Worm (Caenorhabditis elegans) whole organism, L3 larva: ENCODE data around the gene C11G10.1.

Source experiments
- R02D3.7 ChIP-seq: fragments of 150-350 bp; optimal IDR thresholded peaks from 2 replicates; lab custom pipeline; 2014; ENCODE audit warnings: missing biosample characterization, missing genetic modification characterization
- ZK546.5 ChIP-seq: sonication (generic microtip); optimal IDR thresholded peaks from 2 replicates; lab custom pipeline; 2017; ENCODE audit warnings: missing biosample characterization, missing genetic modification characterization
- aly-2 ChIP-seq: fragments of 150-350 bp; optimal IDR thresholded peaks from 2 replicates; lab custom pipeline; 2014; ENCODE audit warnings: missing biosample characterization, missing genetic modification characterization
- ama-1 ChIP-seq: fragments of 150-350 bp; optimal IDR thresholded peaks from 2 replicates; lab custom pipeline; 2018
- ceh-16 ChIP-seq: sonication (generic microtip); optimal IDR thresholded peaks from 2 replicates; lab custom pipeline; 2017; ENCODE audit warnings: missing biosample characterization, missing genetic modification characterization
- ceh-28 ChIP-seq: fragments of 150-350 bp; optimal IDR thresholded peaks from 2 replicates; lab custom pipeline; 2014; ENCODE audit warnings: missing biosample characterization, missing genetic modification reagents, missing genetic modification characterization
- ceh-82 ChIP-seq: fragments of 150-350 bp; optimal IDR thresholded peaks from 2 replicates; lab custom pipeline; 2014; ENCODE audit warnings: missing biosample characterization, missing genetic modification characterization
- ceh-9 ChIP-seq: sonication (generic microtip); optimal IDR thresholded peaks from 2 replicates; lab custom pipeline; 2018; ENCODE audit warnings: missing biosample characterization, missing genetic modification characterization
- daf-12 ChIP-seq: fragments of 150-350 bp; optimal IDR thresholded peaks from 2 replicates; lab custom pipeline; 2014; ENCODE audit warnings: missing biosample characterization, missing genetic modification reagents, missing genetic modification characterization
- egl-27 ChIP-seq: sonication (generic microtip); optimal IDR thresholded peaks from 4 replicates; lab custom pipeline; 2017; ENCODE audit warnings: missing biosample characterization, missing genetic modification reagents, missing genetic modification characterization
- egl-5 ChIP-seq: fragments of 150-350 bp; optimal IDR thresholded peaks from 2 replicates; lab custom pipeline; 2017; ENCODE audit warnings: missing biosample characterization, missing genetic modification reagents, missing genetic modification characterization, inconsistent platforms
- elt-1 ChIP-seq: fragments of 150-350 bp; optimal IDR thresholded peaks from 2 replicates; lab custom pipeline; 2014; ENCODE audit warnings: missing biosample characterization, missing genetic modification characterization
- elt-2 ChIP-seq: sonication (generic microtip); optimal IDR thresholded peaks from 2 replicates; lab custom pipeline; 2016; ENCODE audit warnings: missing genetic modification reagents, mild to moderate bottlenecking, missing genetic modification characterization, missing compliant biosample characterization
- elt-3 ChIP-seq, 3 experiments: fragments of 150-350 bp in 1 of 3; sonication (generic microtip) in 2 of 3; optimal IDR thresholded peaks; 2 replicates in 2 of 3; 4 replicates in 1 of 3; lab custom pipeline; 2014 to 2017; ENCODE audit warnings: missing biosample characterization in 3 of 3, missing genetic modification characterization in 3 of 3
- eor-1 ChIP-seq, 2 experiments: fragments of 150-350 bp; optimal IDR thresholded peaks; 2 replicates each; lab custom pipeline; 2014 to 2018; ENCODE audit warnings: missing biosample characterization in 2 of 2, missing genetic modification characterization in 2 of 2
- fkh-10 ChIP-seq: sonication (generic microtip); optimal IDR thresholded peaks from 2 replicates; lab custom pipeline; 2017; ENCODE audit warnings: missing biosample characterization, missing genetic modification reagents, missing genetic modification characterization
- fkh-2 ChIP-seq: fragments of 150-350 bp; optimal IDR thresholded peaks from 2 replicates; lab custom pipeline; 2014; ENCODE audit warnings: missing biosample characterization, missing genetic modification reagents, missing genetic modification characterization
- fos-1 ChIP-seq: fragments of 150-350 bp; optimal IDR thresholded peaks from 2 replicates; lab custom pipeline; 2014; ENCODE audit warnings: missing biosample characterization, missing genetic modification characterization
- hmg-11 ChIP-seq: sonication (generic microtip); optimal IDR thresholded peaks from 2 replicates; lab custom pipeline; 2016; ENCODE audit warnings: missing genetic modification characterization, missing compliant biosample characterization
- jun-1 ChIP-seq: fragments of 150-350 bp; optimal IDR thresholded peaks from 2 replicates; lab custom pipeline; 2014; ENCODE audit warnings: missing biosample characterization, missing genetic modification reagents, missing genetic modification characterization
- lin-15B ChIP-seq: fragments of 150-350 bp; optimal IDR thresholded peaks from 2 replicates; lab custom pipeline; 2014; ENCODE audit warnings: missing biosample characterization, missing genetic modification characterization
- lin-39 ChIP-seq: fragments of 150-350 bp; optimal IDR thresholded peaks from 2 replicates; lab custom pipeline; 2018; ENCODE audit warnings: missing biosample characterization, missing genetic modification reagents, missing genetic modification characterization
- lsy-12 ChIP-seq: sonication (generic microtip); optimal IDR thresholded peaks from 2 replicates; lab custom pipeline; 2016; ENCODE audit warnings: mild to moderate bottlenecking, missing genetic modification characterization, missing compliant biosample characterization
- mdl-1 ChIP-seq: fragments of 150-350 bp; optimal IDR thresholded peaks from 2 replicates; lab custom pipeline; 2014; ENCODE audit warnings: missing biosample characterization, missing genetic modification characterization
- mml-1 ChIP-seq: fragments of 150-350 bp; sonication (generic microtip); optimal IDR thresholded peaks from 3 replicates; lab custom pipeline; 2014; ENCODE audit warnings: missing biosample characterization, missing genetic modification characterization
- nfya-1 ChIP-seq: sonication (generic microtip); optimal IDR thresholded peaks from 2 replicates; lab custom pipeline; 2017; ENCODE audit warnings: missing genetic modification characterization, mild to moderate bottlenecking, missing compliant biosample characterization, antibody characterized with exemption, moderate library complexity; ENCODE audit not compliant: insufficient read depth
- nhr-11 ChIP-seq: fragments of 150-350 bp; optimal IDR thresholded peaks from 2 replicates; lab custom pipeline; 2014; ENCODE audit warnings: missing biosample characterization, missing genetic modification characterization
- nhr-12 ChIP-seq: fragments of 150-350 bp; optimal IDR thresholded peaks from 2 replicates; lab custom pipeline; 2014; ENCODE audit warnings: missing biosample characterization, missing genetic modification characterization
- nhr-23 ChIP-seq: fragments of 150-350 bp; optimal IDR thresholded peaks from 2 replicates; lab custom pipeline; 2014; ENCODE audit warnings: missing biosample characterization, missing genetic modification reagents, missing genetic modification characterization
- nhr-237 ChIP-seq: fragments of 150-350 bp; optimal IDR thresholded peaks from 2 replicates; lab custom pipeline; 2014; ENCODE audit warnings: missing biosample characterization, missing genetic modification characterization
- nhr-25 ChIP-seq: sonication (generic microtip); optimal IDR thresholded peaks from 2 replicates; lab custom pipeline; 2017; ENCODE audit warnings: missing biosample characterization, missing genetic modification characterization
- nhr-28 ChIP-seq: fragments of 150-350 bp; optimal IDR thresholded peaks from 2 replicates; lab custom pipeline; 2014; ENCODE audit warnings: missing biosample characterization, missing genetic modification characterization
- nhr-43 ChIP-seq: sonication (generic microtip); optimal IDR thresholded peaks from 2 replicates; lab custom pipeline; 2016; ENCODE audit warnings: mild to moderate bottlenecking, missing genetic modification characterization, missing compliant biosample characterization; ENCODE audit not compliant: poor library complexity, severe bottlenecking
- nhr-67 ChIP-seq: fragments of 150-350 bp; optimal IDR thresholded peaks from 2 replicates; lab custom pipeline; 2014; ENCODE audit warnings: missing biosample characterization, missing genetic modification characterization
- nhr-76 ChIP-seq: fragments of 150-350 bp; sonication (generic microtip); optimal IDR thresholded peaks from 5 replicates; lab custom pipeline; 2014; ENCODE audit warnings: missing biosample characterization, missing genetic modification characterization
- nhr-77 ChIP-seq: fragments of 150-350 bp; optimal IDR thresholded peaks from 2 replicates; lab custom pipeline; 2014; ENCODE audit warnings: missing biosample characterization, missing genetic modification characterization
- pha-4 ChIP-seq: fragments of 150-350 bp; optimal IDR thresholded peaks from 2 replicates; lab custom pipeline; 2014; ENCODE audit warnings: missing biosample characterization, missing genetic modification reagents, missing genetic modification characterization
- pqm-1 ChIP-seq: fragments of 150-350 bp; optimal IDR thresholded peaks from 2 replicates; lab custom pipeline; 2017; ENCODE audit warnings: missing biosample characterization, missing genetic modification characterization, inconsistent platforms
- sea-2 ChIP-seq: fragments of 150-350 bp; sonication (generic microtip); optimal IDR thresholded peaks from 4 replicates; lab custom pipeline; 2014; ENCODE audit warnings: missing biosample characterization, missing genetic modification reagents, missing genetic modification characterization
- skn-1 ChIP-seq: fragments of 150-350 bp; optimal IDR thresholded peaks from 2 replicates; lab custom pipeline; 2014; ENCODE audit warnings: missing biosample characterization, missing genetic modification characterization
- snpc-4 ChIP-seq: fragments of 150-350 bp; optimal IDR thresholded peaks from 2 replicates; lab custom pipeline; 2014; ENCODE audit warnings: missing biosample characterization, missing genetic modification characterization
- tbx-2 ChIP-seq: sonication (generic microtip); optimal IDR thresholded peaks from 2 replicates; lab custom pipeline; 2016; ENCODE audit warnings: mild to moderate bottlenecking, missing genetic modification characterization, missing compliant biosample characterization
- unc-39 ChIP-seq: sonication (generic microtip); optimal IDR thresholded peaks from 4 replicates; lab custom pipeline; 2017; ENCODE audit warnings: missing biosample characterization, missing genetic modification characterization
- unc-62 ChIP-seq: fragments of 150-350 bp; sonication (generic microtip); optimal IDR thresholded peaks from 4 replicates; lab custom pipeline; 2014; ENCODE audit warnings: missing biosample characterization, missing genetic modification reagents, missing genetic modification characterization
- zag-1 ChIP-seq: fragments of 150-350 bp; optimal IDR thresholded peaks from 2 replicates; lab custom pipeline; 2014; ENCODE audit warnings: missing biosample characterization, missing genetic modification characterization
- ztf-11 ChIP-seq: fragments of 150-350 bp; optimal IDR thresholded peaks from 2 replicates; lab custom pipeline; 2014; ENCODE audit warnings: missing biosample characterization, missing genetic modification characterization
- ztf-4 ChIP-seq: fragments of 150-350 bp; optimal IDR thresholded peaks from 2 replicates; lab custom pipeline; 2014; ENCODE audit warnings: missing biosample characterization, missing genetic modification characterization

C11G10.1 gene

DNA sequence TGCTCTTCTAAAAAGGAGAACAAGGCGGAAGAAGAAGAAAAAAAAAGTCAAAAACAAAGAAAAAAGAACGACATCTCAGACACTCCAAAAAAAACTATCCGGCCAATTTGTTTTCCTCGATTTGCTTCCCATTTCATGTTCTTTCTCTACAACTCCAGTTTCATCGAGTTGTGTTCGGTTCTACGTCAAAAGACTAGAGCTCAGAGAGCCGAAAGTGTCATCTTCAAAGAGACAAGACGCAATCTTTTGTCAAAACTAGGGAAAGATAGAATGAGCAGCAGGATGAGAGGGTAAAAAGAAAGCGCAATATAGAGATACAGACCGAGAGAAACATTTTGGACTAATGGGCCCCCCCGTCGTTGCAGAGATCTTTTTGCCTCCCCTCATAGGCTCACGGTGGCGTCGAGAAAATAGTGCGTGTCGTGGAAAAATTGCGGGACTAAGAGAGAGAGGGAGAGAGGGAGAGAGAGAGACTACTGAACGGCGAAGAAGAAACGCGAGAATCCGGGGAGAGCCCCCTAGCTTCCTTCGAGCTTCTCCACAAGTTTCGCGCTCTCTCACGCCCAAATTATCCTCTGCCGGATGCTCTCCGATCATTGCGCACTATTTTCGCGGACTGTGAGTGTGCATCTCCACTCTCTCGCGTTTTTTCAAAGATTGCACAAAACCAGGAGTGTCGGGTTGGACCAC, 30.6 kb upstream of the C11G10.1 start (continued):
- TF ChIP-seq ceh-9, result peak; percentile 66
- TF ChIP-seq aly-2 (tag; lab: Kevin White, UChicago), result no peak
- no peak for TF ChIP-seq nhr-23 (tag; lab: Kevin White, UChicago)
- no peak for TF ChIP-seq nhr-237 (tag; lab: Kevin White, UChicago)
- TF ChIP-seq nhr-43, result no peak
- TF ChIP-seq mml-1 (tag; lab: Kevin White, UChicago), result no peak
- no peak for TF ChIP-seq fkh-2 (tag; lab: Kevin White, UChicago)

ce11 chrX:15188510-15188909, 30.0 kb upstream of the C11G10.1 start:
- TF ChIP-seq nhr-25 (no peak), fos-1 (no peak), skn-1 (tag; lab: Kevin White, UChicago) (peak; percentile 16)
- TF ChIP-seq, all 47 proteins: peak for 1

DNA sequence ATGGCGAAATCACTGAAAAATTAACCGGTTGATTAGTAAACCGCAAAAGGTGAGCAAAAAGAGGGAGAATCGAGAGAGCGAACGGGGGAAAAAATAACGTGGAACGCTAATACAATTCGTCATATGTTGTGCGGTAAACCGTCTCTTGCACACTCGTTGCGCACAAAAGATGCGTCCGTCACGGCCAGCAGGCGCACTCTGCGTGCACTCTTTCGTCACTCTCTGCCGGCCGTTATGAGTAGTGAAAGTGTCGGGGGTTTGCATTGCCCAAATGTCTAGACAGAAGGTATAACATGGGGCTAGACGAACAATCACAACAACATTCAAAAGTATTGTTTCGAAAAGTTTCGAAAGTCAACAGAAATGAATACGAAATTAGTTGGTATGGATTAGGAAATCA, 22.9 kb upstream of the C11G10.1 start, which contains the start of gene pkhm-2:
TSS of gene pkhm-2 (minus strand) at position 12 of the 400 bp plus-strand sequence.
- no peak for TF ChIP-seq ceh-9
- no peak for TF ChIP-seq elt-1
- TF ChIP-seq pqm-1 (tag; lab: Kevin White, UChicago), result peak; percentile 32
- no peak for TF ChIP-seq daf-12 (tag; lab: Kevin White, UChicago)
- peak; percentile 52 for TF ChIP-seq R02D3.7 (tag; lab: Kevin White, UChicago)
- no peak for TF ChIP-seq nhr-11 (tag; lab: Kevin White, UChicago)
- no peak for TF ChIP-seq eor-1 (tag; optimal IDR thresholded peaks at IDR 0.05; lab: Kevin White, UChicago)
- peak in 1 of 3 experiments; percentile 11 for TF ChIP-seq elt-3 (tag; optimal IDR thresholded peaks at IDR 0.05; lab: Kevin White, UChicago)
- peak; percentile 88 for TF ChIP-seq egl-5 (tag; lab: Kevin White, UChicago)
- TF ChIP-seq tbx-2 (tag; lab: Kevin White, UChicago), result peak; percentile 84
- peak; percentile 86 for TF ChIP-seq pha-4 (tag; lab: Kevin White, UChicago)
- TF ChIP-seq fkh-10 (GFP tag; lab: Kevin White, UChicago), result peak; percentile 33
- peak; percentile 87 for TF ChIP-seq lsy-12
- peak; percentile 94 for TF ChIP-seq snpc-4 (tag; lab: Kevin White, UChicago)
- peak; percentile 91 for TF ChIP-seq jun-1
- no peak for TF ChIP-seq fos-1
- no peak for TF ChIP-seq nhr-28
- TF ChIP-seq nhr-25, result peak; percentile 97
- no peak for TF ChIP-seq ceh-16 (tag; lab: Kevin White, UChicago)
- TF ChIP-seq skn-1 (tag; lab: Kevin White, UChicago), result peak; percentile 80
- TF ChIP-seq nhr-12 (tag; lab: Kevin White, UChicago), result no peak
- TF ChIP-seq mml-1 (tag; lab: Kevin White, UChicago), result no peak
- peak; percentile 88 for TF ChIP-seq nhr-23 (tag; lab: Kevin White, UChicago)
- no peak for TF ChIP-seq aly-2 (tag; lab: Kevin White, UChicago)
- TF ChIP-seq ztf-4 (tag; lab: Kevin White, UChicago), result no peak
- TF ChIP-seq lin-39 (tag; lab: Kevin White, UChicago), result peak; percentile 75
- peak; percentile 95 for TF ChIP-seq hmg-11 (tag; lab: Kevin White, UChicago)
- TF ChIP-seq nhr-43, result peak; percentile 94
- TF ChIP-seq egl-27, result peak; percentile 31
- no peak for TF ChIP-seq nhr-67
- TF ChIP-seq fkh-2 (tag; lab: Kevin White, UChicago), result no peak
- no peak for TF ChIP-seq unc-39 (tag; lab: Kevin White, UChicago)
- TF ChIP-seq ama-1 (lab: Kevin White, UChicago), result no peak
- TF ChIP-seq elt-2 (tag; lab: Kevin White, UChicago), result peak; percentile 76
- no peak for TF ChIP-seq sea-2 (GFP tag; lab: Kevin White, UChicago)
- peak; percentile 78 for TF ChIP-seq nfya-1 (tag; lab: Kevin White, UChicago)
- no peak for TF ChIP-seq mdl-1 (tag; lab: Kevin White, UChicago)
- no peak for TF ChIP-seq zag-1
- TF ChIP-seq nhr-77 (tag; lab: Kevin White, UChicago), result peak; percentile 56
- peak; percentile 64 for TF ChIP-seq ceh-28 (tag; lab: Kevin White, UChicago)
- TF ChIP-seq ceh-82 (tag; lab: Kevin White, UChicago), result peak; percentile 44
- no peak for TF ChIP-seq nhr-237 (tag; lab: Kevin White, UChicago)
- no peak for TF ChIP-seq unc-62 (GFP tag; lab: Kevin White, UChicago)
- no peak for TF ChIP-seq nhr-76
- TF ChIP-seq ztf-11, result no peak
- TF ChIP-seq ZK546.5 (tag; lab: Kevin White, UChicago), result no peak
- peak; percentile 47 for TF ChIP-seq lin-15B (tag; lab: Kevin White, UChicago)
